Fruit fly (Drosophila melanogaster) ovary, adult (tissue): Measurements from ENCODE around the gene Hmt-1.
A peak's percentile ranks its signal among the peaks of the same experiment; 100 is the strongest.
"Not testable (repeated sequence)": the region's sequence is repeated elsewhere in the genome, so short reads cannot be mapped to it uniquely, and the experiment has no call there.

Experiments
- CG17801 ChIP-seq: fragments of 200-800 bp; optimal IDR thresholded peaks from 2 replicates; lab custom pipeline; 2019; ENCODE audit warnings: missing biosample characterization, mild to moderate bottlenecking, missing genetic modification characterization, moderate library complexity; ENCODE audit not compliant: partially characterized antibody

Gene Hmt-1

DNA sequence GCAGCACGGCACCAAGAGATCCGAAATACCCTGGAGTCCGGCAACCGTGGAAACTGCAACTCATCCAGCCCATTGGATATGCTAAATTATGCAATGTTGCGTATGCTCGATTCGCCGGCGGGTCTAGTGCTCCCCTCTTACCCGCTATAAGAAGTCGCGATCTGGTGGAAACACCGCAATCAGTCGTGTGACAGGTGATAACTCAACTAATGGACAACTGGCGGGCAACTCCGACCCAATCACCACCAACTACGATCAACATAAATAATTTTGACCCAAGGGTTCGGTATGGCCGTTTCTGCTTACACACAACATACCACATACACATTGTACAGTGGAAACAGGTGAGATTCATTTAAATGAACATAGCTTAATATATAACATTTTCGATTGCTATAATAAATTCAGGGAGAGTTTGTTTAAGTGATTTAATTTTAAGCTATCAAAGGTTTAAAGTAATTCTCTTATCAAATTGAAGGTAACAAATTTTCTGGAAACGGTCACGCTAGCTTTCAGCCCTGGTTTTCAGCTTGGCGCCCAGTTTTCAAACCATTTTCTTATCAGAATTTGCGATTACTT, at the start of gene Hmt-1:
TSS of gene Hmt-1 (minus strand) at position 282 of the 579 bp plus-strand sequence.
- peak; percentile 42 for TF ChIP-seq CG17801

DNA sequence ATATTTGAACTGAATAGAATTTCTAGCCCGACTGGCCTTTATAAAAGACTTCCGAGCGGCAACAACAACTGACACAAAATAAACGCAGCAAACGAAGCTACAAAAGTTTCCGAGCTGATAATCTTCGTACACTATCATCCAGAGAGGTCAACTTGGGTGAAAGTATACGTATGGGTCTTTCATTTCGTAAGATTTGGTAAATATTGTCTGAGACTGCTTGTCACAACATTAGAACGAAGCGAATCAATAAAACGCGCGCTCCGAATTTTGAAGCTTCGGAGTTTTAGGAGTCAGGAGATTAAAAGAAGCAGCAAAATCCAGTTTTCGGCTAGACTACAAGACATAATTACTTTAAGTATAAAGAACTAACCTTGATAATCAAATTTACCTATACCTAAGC, 47.3 kb upstream of the Hmt-1 start, which contains the start of gene glob1:
TSS of gene glob1 (minus strand) at position 101 of the 400 bp plus-strand sequence.
- not testable (repeated sequence) for TF ChIP-seq CG17801

DNA sequence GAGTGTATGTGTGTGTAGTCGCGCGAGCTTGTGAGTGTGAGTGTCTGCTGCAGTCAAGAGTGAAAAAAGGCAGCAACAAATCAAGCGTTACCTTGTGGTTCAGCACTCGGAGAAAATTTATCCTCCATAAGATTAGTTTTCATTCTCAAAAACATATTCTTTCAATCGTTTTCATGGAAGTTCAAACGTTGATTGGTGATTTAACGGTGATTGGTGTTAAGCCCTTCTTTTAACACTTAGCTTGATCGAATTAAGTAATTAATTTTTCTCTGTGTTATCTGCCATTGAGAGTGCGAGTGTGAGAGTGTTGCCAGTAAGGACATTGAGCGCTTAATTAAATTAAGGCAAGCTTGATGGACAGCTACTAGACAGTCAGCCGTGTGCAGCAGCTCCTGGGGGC, 42.4 kb upstream of the Hmt-1 start:
- TF ChIP-seq CG17801: no peak

DNA sequence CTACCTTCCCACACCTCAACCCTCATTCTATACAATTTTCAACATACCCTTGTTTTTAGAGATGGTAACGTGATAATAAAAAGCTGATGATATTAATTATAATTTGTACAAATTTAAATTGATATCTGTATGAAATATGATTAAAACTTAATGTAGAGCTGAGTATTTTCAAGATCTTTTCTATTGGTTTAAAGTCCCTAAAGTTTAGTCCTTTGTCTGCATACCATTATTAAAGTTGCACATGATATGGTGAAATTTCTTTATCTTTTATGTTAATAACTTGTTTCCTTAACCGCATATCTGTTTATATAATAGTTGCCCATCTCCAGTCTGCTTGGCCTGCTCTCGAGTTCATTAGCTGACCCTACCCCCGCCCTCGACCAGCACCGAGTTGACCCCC, 41.0 kb upstream of the Hmt-1 start:
- no peak for TF ChIP-seq CG17801

DNA sequence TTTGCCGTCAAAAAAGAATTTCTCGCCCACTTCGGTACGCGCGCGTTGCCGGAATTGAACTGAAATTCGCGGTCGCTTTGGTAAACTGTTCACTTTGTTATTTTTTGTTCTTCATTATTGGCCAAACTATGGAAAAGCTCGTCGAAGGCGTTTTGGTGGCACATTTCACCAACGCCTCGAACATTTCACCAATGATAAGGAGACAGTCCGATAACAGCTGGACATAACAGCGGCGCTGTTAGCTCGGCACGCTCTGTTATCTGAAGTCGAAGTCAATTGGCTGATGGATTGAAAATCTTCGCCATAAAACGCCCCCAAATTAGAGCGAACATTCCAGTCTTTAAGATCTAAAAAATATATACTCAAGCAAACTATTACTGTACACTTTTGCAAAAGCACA, 38.7 kb upstream of the Hmt-1 start, which contains the start of gene CG14877:
TSS of gene CG14877 (minus strand) at position 101 of the 400 bp plus-strand sequence.
- TF ChIP-seq CG17801: no peak

DNA sequence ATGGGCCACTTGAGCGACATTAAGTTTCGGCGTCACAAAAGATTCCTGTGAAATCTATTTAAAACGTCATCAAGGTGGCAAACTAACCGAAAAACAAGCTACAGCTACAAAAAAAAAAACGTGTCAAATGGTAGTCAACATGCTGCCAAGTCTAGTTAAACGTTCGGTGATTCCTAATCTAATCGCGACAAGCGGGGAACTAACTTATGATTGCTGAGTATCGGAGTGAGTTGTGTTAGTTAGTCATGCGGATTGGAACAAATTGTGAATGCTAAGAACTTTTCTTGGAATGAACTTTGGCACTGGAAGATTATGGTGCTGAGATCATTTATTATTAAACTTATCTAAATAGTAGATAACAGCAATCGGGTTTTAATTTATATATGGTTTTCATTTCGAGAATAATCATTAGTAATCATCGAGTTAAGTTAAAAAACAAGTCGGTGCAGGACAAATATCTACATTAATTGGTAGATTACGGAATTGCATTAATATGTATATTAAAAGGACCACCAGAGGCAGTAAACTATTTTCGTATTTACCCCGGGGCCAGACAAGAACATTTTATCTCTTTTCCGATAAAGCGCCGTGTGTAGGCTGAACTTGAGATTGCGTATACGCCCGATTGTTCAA, 34.0 kb upstream of the Hmt-1 start:
- TF ChIP-seq CG17801: no peak

DNA sequence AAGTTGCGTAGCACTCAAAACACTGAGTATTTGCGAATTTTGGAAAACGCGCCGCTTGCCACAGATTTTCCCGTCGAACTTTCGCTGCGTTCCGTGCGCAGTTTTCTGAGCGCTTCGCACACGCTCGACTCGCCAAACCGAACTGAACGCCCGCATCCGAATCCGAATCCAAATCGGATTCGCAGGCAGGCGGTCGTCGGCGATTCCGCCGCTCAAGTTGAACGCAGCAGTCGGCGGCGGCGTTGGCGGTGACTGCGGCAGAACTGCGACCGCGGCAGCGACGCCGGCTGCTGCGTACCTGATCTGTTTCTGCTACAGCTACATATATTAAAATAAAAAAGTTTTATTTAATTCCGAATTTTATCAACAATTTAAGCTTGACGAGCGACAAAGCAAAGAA, 18.3 kb upstream of the Hmt-1 start, which contains the start of gene CG31183:
TSS of gene CG31183 (minus strand) at position 329 of the 400 bp plus-strand sequence.
- no peak for TF ChIP-seq CG17801

DNA sequence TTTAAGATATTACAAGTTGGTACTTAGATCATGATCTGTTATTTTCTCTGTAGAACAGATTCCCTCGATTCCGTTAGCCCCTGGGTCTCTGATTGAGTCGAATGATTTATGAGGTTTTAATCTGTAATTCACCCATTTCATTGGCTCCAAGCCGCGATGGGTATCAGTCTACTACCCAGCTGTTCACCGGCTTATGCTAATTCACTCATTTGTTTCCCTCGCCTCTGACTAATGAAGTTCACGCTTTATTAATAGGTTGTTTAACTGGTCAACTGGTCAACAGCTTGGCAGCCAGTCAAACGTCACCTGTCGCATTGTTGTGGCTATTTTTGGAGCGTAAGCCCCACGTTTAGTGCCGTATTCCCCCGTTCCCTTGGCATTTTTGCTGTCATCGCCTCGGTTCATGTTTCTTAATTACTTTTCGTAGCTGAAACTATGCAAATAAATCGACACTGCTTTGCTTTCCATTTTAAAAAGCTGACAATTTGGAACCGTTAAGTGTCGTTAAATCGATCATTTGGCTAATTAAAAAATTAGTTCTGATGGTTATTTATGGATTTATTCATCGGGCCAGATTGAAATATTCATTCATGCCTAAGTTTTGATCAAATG, 15.7 kb upstream of the Hmt-1 start:
- TF ChIP-seq CG17801: no peak

DNA sequence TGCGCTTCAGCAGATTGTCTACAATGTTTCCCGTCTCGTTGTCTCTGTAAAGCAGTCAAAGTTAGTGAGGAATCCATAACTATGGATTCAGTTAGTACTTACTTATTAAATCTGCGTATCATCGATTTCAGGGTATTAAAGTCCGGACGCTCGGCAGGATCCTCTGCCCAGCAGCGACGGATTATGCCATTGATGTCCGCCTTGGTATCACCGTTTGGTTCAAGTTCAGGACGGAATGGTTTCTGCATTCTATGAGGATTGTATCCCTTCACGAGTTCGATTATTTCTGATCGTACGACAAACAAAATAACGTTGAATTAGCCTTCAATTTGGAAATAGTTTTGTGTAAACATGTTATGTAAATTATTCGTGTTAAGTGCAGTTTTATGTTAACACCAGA, 2.6 kb upstream of the Hmt-1 start, which contains the start of gene CG9632:
TSS of gene CG9632 (plus strand) at position 301 of the 400 bp plus-strand sequence.
- no peak for TF ChIP-seq CG17801

DNA sequence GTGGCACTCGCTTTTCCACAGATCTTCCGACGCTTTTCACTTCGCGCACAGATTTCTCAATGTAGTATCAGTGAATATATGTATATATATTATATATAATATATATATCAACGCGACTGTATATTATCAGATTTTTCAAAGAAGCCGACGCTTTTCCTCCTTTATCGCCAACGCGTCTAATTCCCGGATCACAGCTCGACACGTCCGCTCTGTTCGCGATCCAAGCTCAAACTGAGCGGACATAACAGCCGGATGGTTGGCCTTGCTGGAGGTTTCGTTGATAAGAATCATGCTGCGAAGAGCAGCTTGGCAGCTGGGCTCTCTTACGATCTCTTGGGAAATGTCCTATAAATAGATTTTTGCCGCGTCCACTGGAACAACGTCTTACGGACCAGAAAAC, 3.9 kb downstream of the Hmt-1 start, which contains the start of gene cv-d:
TSS of gene cv-d (minus strand) at position 235 of the 400 bp plus-strand sequence.
- TF ChIP-seq CG17801: no peak

DNA sequence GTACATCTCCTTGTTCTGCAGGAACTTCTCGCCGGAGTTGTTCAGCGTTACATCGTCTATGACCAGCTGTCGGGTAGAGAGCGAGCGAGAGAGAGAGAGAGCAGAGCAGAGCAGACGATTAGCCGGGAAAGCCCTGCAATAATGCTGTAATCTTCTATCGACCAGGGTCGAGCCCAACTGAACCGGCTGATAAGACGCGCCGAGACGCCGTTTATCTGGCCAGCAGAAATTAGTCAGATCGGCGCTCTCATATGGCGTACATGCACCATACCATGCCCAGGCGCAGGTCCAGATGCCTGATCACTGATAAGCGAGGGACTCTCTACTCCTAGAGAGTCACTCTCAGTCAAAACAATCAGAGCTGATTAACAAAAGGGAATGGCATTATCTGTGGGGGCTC, 5.4 kb downstream of the Hmt-1 start:
- TF ChIP-seq CG17801: no peak

DNA sequence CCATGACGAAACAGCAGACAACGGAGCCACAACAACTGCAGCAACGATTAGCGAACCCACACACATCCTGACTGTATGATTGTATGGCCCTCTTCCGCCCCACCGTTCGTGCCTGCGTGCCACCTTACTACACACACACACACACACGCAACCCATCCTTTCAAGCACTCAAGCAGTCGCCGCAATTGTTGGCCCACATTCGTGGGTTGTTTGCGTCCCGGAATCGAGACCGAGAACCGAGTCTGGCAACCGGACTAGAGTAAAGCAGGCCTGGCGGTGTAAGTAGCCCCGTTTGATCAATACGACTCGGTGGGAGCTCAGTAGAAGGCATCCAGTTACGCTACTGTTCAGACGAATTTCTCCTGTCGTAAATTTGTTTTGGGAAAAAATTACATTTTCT, 11.0 kb downstream of the Hmt-1 start, which contains the start of gene CG4546:
TSS of gene CG4546 (plus strand) at position 301 of the 400 bp plus-strand sequence.
- no peak for TF ChIP-seq CG17801

DNA sequence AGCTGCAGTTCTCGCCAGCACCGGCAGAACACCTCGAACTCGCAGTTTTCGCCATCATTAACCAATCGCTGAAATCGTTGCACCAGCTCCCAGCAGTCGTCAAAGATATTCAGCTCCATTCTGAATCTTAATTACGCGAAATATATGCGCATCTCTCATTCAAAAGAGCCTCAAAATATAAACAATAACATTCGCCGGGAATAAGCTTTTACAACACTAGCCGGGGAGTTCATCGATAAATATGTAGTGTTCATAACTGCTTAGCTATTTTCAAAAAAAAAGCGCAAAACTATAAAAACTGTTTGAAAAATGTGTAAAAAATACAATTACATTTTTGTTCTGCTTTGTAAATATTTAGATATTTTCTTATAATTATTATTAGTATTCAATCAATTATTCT, 18.0 kb downstream of the Hmt-1 start, which contains the start of gene Pbp45:
TSS of gene Pbp45 (minus strand) at position 222 of the 400 bp plus-strand sequence.
- TF ChIP-seq CG17801: no peak

DNA sequence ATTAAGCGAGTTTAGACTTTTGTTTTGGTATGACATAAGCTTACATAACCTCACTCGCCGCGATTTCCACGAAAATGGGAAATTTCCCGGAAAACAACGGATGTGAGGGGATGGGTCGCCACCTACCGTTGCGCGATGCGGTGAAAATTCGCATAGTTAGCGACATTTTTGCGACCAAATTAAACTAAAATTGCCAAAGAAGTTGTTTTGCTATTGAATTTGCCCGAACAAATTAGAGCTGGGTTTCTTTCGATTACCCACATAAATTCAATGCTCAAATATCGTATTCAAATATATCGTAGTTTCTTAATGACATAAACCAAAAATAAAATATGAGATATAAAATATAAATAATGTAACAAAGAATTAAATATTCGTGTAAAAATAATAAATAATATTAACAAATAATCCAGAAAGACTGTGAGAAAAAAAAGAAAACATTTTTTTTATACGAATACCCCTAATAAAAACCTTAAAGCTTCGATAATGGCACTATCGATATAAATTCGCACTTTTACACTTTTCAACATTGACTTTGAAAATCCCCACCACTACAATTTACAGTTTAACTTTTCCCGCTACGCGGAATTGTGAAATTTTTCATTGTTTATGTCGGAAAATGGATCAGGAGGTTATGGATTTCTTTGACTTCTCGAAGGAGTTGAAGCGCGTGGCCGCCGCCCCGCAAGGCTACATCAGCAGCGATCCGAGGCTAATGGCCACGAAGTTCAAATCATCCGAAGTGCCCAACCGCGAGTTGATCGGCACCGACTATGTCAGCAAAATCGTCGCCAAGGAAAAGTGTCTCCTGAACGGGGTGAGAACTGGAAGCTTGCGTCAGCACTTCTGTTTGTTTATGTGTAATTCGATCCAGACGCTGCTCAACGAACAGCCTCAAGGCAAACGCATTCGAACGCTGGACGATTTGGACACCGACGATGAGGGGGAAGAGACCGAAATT, 20.1 kb downstream of the Hmt-1 start, which contains the start of the genes ND-23 and spn-E:
TSS of gene ND-23 (minus strand) at position 254 of the 961 bp plus-strand sequence.
TSS of gene spn-E (plus strand) at position 556 of the 961 bp plus-strand sequence.
- TF ChIP-seq CG17801: peak; percentile 77

DNA sequence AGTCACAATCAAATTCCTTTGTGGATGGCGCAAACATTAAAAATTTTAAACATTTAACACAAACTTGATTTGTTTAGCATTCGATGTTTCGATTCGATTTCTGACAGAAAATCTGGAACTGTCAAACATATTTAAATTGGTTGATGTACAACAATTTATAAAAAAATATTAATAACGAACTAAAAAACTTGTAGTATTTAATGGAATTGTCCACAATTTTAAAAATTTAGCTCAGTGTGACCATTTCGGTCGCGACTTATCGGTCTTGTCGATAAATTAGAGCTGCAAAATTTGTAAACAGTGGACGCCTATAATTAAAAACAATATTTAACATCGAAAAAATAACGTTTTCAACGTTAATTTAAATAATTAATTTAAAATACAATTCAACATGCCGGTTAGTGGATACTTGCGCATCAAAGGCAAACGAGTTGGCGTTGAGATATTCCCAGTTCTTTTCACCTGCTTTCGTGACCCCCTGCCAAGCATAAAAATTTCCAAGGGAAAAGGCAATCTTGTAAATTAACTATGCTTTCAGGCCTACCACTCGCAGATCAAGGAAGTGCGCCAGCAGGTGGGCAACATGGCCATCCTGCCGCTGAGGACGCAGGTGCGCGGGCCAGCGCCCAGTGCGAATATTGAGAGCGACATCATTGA, 22.8 kb downstream of the Hmt-1 start, which contains the start of the genes CG43317 and Arpc3A:
TSS of gene CG43317 (minus strand) at position 51 of the 657 bp plus-strand sequence.
TSS of gene Arpc3A (plus strand) at position 274 of the 657 bp plus-strand sequence.
- TF ChIP-seq CG17801: no peak
